Fruit fly (Drosophila melanogaster) whole organism, embryonic: ENCODE data around the gene boil.

Experiments used
- Asciz ChIP-seq: fragments of 200-800 bp; sonication (Bioruptor generic); optimal IDR thresholded peaks from 2 replicates; lab custom pipeline; 2017; ENCODE audit warnings: missing biosample characterization, mild to moderate bottlenecking, missing genetic modification characterization, missing genetic modification reagents
- Atf-2 ChIP-seq: fragments of 200-800 bp; sonication (Bioruptor generic); optimal IDR thresholded peaks from 2 replicates; lab custom pipeline; 2016; ENCODE audit warnings: missing biosample characterization, missing genetic modification characterization
- CG10147 ChIP-seq: fragments of 200-800 bp; sonication (Bioruptor generic); optimal IDR thresholded peaks from 2 replicates; lab custom pipeline; 2019; ENCODE audit warnings: missing biosample characterization, mild to moderate bottlenecking, missing genetic modification characterization, moderate library complexity
- CG10267 ChIP-seq: fragments of 200-800 bp; sonication (Bioruptor generic); optimal IDR thresholded peaks from 2 replicates; lab custom pipeline; 2018; ENCODE audit warnings: missing biosample characterization, mild to moderate bottlenecking, missing genetic modification characterization, moderate library complexity
- CG11398 ChIP-seq: fragments of 200-800 bp; sonication (Bioruptor generic); optimal IDR thresholded peaks from 2 replicates; lab custom pipeline; 2016; ENCODE audit warnings: missing biosample characterization, missing genetic modification characterization
- CG1233 ChIP-seq: fragments of 200-800 bp; sonication (Bioruptor generic); optimal IDR thresholded peaks from 4 replicates; lab custom pipeline; 2018; ENCODE audit warnings: missing biosample characterization, mild to moderate bottlenecking, missing genetic modification characterization
- CG14050 ChIP-seq: fragments of 200-800 bp; sonication (Bioruptor generic); IDR thresholded peaks from 3 replicates; pipeline ENCODE4 v1.3.6; 2022; ENCODE audit warnings: missing biosample characterization, missing genetic modification characterization
- CG14441 ChIP-seq: fragments of 200-800 bp; sonication (Bioruptor generic); IDR thresholded peaks from 2 replicates; pipeline ENCODE4 v1.3.6; 2022; ENCODE audit warnings: missing biosample characterization, missing genetic modification characterization
- CG15011 ChIP-seq: fragments of 200-800 bp; sonication (Bioruptor generic); optimal IDR thresholded peaks from 3 replicates; lab custom pipeline; 2018; ENCODE audit warnings: missing biosample characterization, mild to moderate bottlenecking, missing genetic modification characterization
- CG15514 ChIP-seq: fragments of 200-800 bp; sonication (Bioruptor generic); optimal IDR thresholded peaks from 3 replicates; lab custom pipeline; 2017; ENCODE audit warnings: missing biosample characterization, missing genetic modification characterization, mild to moderate bottlenecking, moderate library complexity, missing genetic modification reagents
- CG16815 ChIP-seq: fragments of 200-800 bp; sonication (Bioruptor generic); optimal IDR thresholded peaks from 3 replicates; lab custom pipeline; 2017; ENCODE audit warnings: missing biosample characterization, mild to moderate bottlenecking, missing genetic modification characterization
- CG18011 ChIP-seq: fragments of 200-800 bp; sonication (Bioruptor generic); optimal IDR thresholded peaks from 2 replicates; lab custom pipeline; 2017; ENCODE audit warnings: missing biosample characterization, missing genetic modification characterization, mild to moderate bottlenecking, moderate library complexity, missing genotype
- CG18599 ChIP-seq: fragments of 200-800 bp; sonication (Bioruptor generic); optimal IDR thresholded peaks from 3 replicates; lab custom pipeline; 2017; ENCODE audit warnings: missing biosample characterization, missing genetic modification characterization, mild to moderate bottlenecking, moderate library complexity, missing genetic modification reagents
- CG2199 ChIP-seq: fragments of 200-800 bp; sonication (Bioruptor generic); IDR thresholded peaks from 3 replicates; pipeline ENCODE4 v1.3.6; 2022; ENCODE audit warnings: missing biosample characterization, missing genetic modification characterization
- CG3065 ChIP-seq: fragments of 200-800 bp; sonication (Bioruptor generic); optimal IDR thresholded peaks from 2 replicates; lab custom pipeline; 2016; ENCODE audit warnings: missing biosample characterization, missing genetic modification characterization
- CG31441 ChIP-seq: fragments of 200-800 bp; sonication (Bioruptor generic); IDR thresholded peaks from 2 replicates; pipeline ENCODE4 v1.3.6; 2022; ENCODE audit warnings: missing biosample characterization, missing genetic modification characterization
- CG34376 ChIP-seq: fragments of 200-800 bp; sonication (Bioruptor generic); optimal IDR thresholded peaks from 2 replicates; lab custom pipeline; 2018; ENCODE audit warnings: missing biosample characterization, mild to moderate bottlenecking, missing genetic modification characterization
- CG6765 ChIP-seq: fragments of 200-800 bp; sonication (Bioruptor generic); optimal IDR thresholded peaks from 3 replicates; lab custom pipeline; 2017; ENCODE audit warnings: missing biosample characterization, mild to moderate bottlenecking, missing genetic modification characterization
- CG7987 ChIP-seq: fragments of 200-800 bp; sonication (Bioruptor generic); optimal IDR thresholded peaks from 2 replicates; lab custom pipeline; 2018; ENCODE audit warnings: missing biosample characterization, mild to moderate bottlenecking, missing genetic modification characterization, moderate library complexity
- CG8089 ChIP-seq: fragments of 200-800 bp; sonication (Bioruptor generic); optimal IDR thresholded peaks from 3 replicates; lab custom pipeline; 2016; ENCODE audit warnings: missing biosample characterization, missing genetic modification characterization
- CoRest ChIP-seq: fragments of 200-800 bp; sonication (Bioruptor generic); optimal IDR thresholded peaks from 3 replicates; lab custom pipeline; 2018; ENCODE audit warnings: missing biosample characterization, mild to moderate bottlenecking, missing genetic modification characterization, moderate library complexity
- Dbx ChIP-seq: fragments of 200-800 bp; sonication (Bioruptor generic); IDR thresholded peaks from 3 replicates; pipeline ENCODE4 v1.3.6; 2022; ENCODE audit warnings: missing biosample characterization, missing genetic modification characterization
- Doc3 ChIP-seq: fragments of 200-800 bp; sonication (Bioruptor generic); IDR thresholded peaks from 3 replicates; pipeline ENCODE4 v1.3.6; 2022; ENCODE audit warnings: missing biosample characterization, missing genetic modification characterization; ENCODE audit not compliant: partially characterized antibody
- HLH3B ChIP-seq: fragments of 200-800 bp; sonication (Bioruptor generic); IDR thresholded peaks from 2 replicates; pipeline ENCODE4 v1.3.6; 2022; ENCODE audit warnings: missing biosample characterization, missing genetic modification characterization
- Hey ChIP-seq: fragments of 200-800 bp; sonication (Bioruptor generic); optimal IDR thresholded peaks from 3 replicates; lab custom pipeline; 2018; ENCODE audit warnings: missing biosample characterization, mild to moderate bottlenecking, missing genetic modification characterization
- Hmx ChIP-seq: fragments of 200-800 bp; sonication (Bioruptor generic); optimal IDR thresholded peaks from 2 replicates; lab custom pipeline; 2016; ENCODE audit warnings: missing biosample characterization, missing genetic modification characterization
- Mes4 ChIP-seq: fragments of 200-800 bp; sonication (Bioruptor generic); optimal IDR thresholded peaks from 2 replicates; lab custom pipeline; 2016; ENCODE audit warnings: missing biosample characterization, missing genetic modification characterization
- Side ChIP-seq: fragments of 200-800 bp; sonication (Bioruptor generic); optimal IDR thresholded peaks from 2 replicates; lab custom pipeline; 2016; ENCODE audit warnings: missing biosample characterization, missing genetic modification characterization
- Ssrp ChIP-seq: fragments of 200-800 bp; sonication (Bioruptor generic); optimal IDR thresholded peaks from 2 replicates; lab custom pipeline; 2018; ENCODE audit warnings: missing biosample characterization, mild to moderate bottlenecking, missing genetic modification characterization, moderate library complexity
- ase ChIP-seq: fragments of 200-800 bp; sonication (Bioruptor generic); IDR thresholded peaks from 3 replicates; pipeline ENCODE4 v1.3.6; 2022; ENCODE audit warnings: missing biosample characterization, missing genetic modification characterization
- bigmax ChIP-seq: fragments of 200-800 bp; sonication (Bioruptor generic); optimal IDR thresholded peaks from 2 replicates; lab custom pipeline; 2018; ENCODE audit warnings: missing biosample characterization, mild to moderate bottlenecking, missing genetic modification characterization
- btn ChIP-seq: fragments of 200-800 bp; sonication (Bioruptor generic); optimal IDR thresholded peaks from 2 replicates; lab custom pipeline; 2016; ENCODE audit warnings: missing biosample characterization, missing genetic modification characterization
- dmrt99B ChIP-seq: fragments of 200-800 bp; sonication (Bioruptor generic); optimal IDR thresholded peaks from 2 replicates; lab custom pipeline; 2018; ENCODE audit warnings: missing biosample characterization, mild to moderate bottlenecking, missing genetic modification characterization, moderate library complexity
- fd96Cb ChIP-seq: fragments of 200-800 bp; sonication (Bioruptor generic); optimal IDR thresholded peaks from 2 replicates; lab custom pipeline; 2018; ENCODE audit warnings: missing biosample characterization, mild to moderate bottlenecking, missing genetic modification characterization, moderate library complexity
- gem ChIP-seq: fragments of 200-800 bp; sonication (Bioruptor generic); optimal IDR thresholded peaks from 2 replicates; lab custom pipeline; 2019; ENCODE audit warnings: missing biosample characterization, mild to moderate bottlenecking, missing genetic modification characterization, moderate library complexity
- grau ChIP-seq: fragments of 200-800 bp; optimal IDR thresholded peaks from 3 replicates; lab custom pipeline; 2019; ENCODE audit warnings: missing biosample characterization, mild to moderate bottlenecking, missing genetic modification characterization, moderate library complexity
- gsb ChIP-seq: fragments of 200-800 bp; sonication (Bioruptor generic); IDR thresholded peaks from 2 replicates; pipeline ENCODE4 v1.3.6; 2022; ENCODE audit warnings: missing biosample characterization, missing genetic modification characterization
- onecut ChIP-seq: fragments of 200-800 bp; sonication (Bioruptor generic); IDR thresholded peaks from 2 replicates; pipeline ENCODE4 v1.3.6; 2022; ENCODE audit warnings: missing biosample characterization, missing genetic modification characterization
- p53 ChIP-seq: fragments of 200-800 bp; sonication (Bioruptor generic); optimal IDR thresholded peaks from 2 replicates; lab custom pipeline; 2016; ENCODE audit warnings: missing biosample characterization, missing genetic modification characterization
- pfk ChIP-seq: fragments of 200-800 bp; sonication (Bioruptor generic); optimal IDR thresholded peaks from 2 replicates; lab custom pipeline; 2018; ENCODE audit warnings: missing biosample characterization, mild to moderate bottlenecking, missing genetic modification characterization, moderate library complexity
- row ChIP-seq: fragments of 200-800 bp; sonication (Bioruptor generic); IDR thresholded peaks from 3 replicates; pipeline ENCODE4 v1.3.6; 2022; ENCODE audit warnings: missing biosample characterization, missing genetic modification characterization
- sc ChIP-seq, 3 experiments: fragments of >200 bp in 2 of 3; fragments of 200-800 bp in 1 of 3; sonication (Bioruptor generic) in 1 of 3; optimal IDR thresholded peaks; 2 replicates in 2 of 3; 3 replicates in 1 of 3; lab custom pipeline; 2017; ENCODE audit warnings: mild to moderate bottlenecking in 1 of 3, missing biosample characterization in 1 of 3, missing genetic modification characterization in 1 of 3, missing genetic modification reagents in 1 of 3
- so ChIP-seq: fragments of 200-800 bp; sonication (Bioruptor generic); IDR thresholded peaks from 3 replicates; pipeline ENCODE4 v1.3.6; 2022; ENCODE audit warnings: missing biosample characterization, missing genetic modification characterization
- tap ChIP-seq: fragments of 200-800 bp; optimal IDR thresholded peaks from 3 replicates; lab custom pipeline; 2019; ENCODE audit warnings: missing biosample characterization, mild to moderate bottlenecking, missing genetic modification characterization, moderate library complexity
- tin ChIP-seq: fragments of 200-800 bp; sonication (Bioruptor generic); optimal IDR thresholded peaks from 3 replicates; lab custom pipeline; 2016; ENCODE audit warnings: missing biosample characterization, missing genetic modification characterization
- trh ChIP-seq: fragments of 200-800 bp; sonication (Bioruptor generic); optimal IDR thresholded peaks from 2 replicates; lab custom pipeline; 2016; ENCODE audit warnings: missing biosample characterization, missing genetic modification characterization
- tup ChIP-seq: fragments of 200-800 bp; sonication (Bioruptor generic); optimal IDR thresholded peaks from 2 replicates; lab custom pipeline; 2016; ENCODE audit warnings: missing biosample characterization, mild to moderate bottlenecking, missing genetic modification characterization, moderate library complexity
- z ChIP-seq: fragments of 200-800 bp; sonication (Bioruptor generic); IDR thresholded peaks from 3 replicates; pipeline ENCODE4 v1.3.6; 2022; ENCODE audit warnings: missing biosample characterization, missing genetic modification characterization

boil gene

DNA sequence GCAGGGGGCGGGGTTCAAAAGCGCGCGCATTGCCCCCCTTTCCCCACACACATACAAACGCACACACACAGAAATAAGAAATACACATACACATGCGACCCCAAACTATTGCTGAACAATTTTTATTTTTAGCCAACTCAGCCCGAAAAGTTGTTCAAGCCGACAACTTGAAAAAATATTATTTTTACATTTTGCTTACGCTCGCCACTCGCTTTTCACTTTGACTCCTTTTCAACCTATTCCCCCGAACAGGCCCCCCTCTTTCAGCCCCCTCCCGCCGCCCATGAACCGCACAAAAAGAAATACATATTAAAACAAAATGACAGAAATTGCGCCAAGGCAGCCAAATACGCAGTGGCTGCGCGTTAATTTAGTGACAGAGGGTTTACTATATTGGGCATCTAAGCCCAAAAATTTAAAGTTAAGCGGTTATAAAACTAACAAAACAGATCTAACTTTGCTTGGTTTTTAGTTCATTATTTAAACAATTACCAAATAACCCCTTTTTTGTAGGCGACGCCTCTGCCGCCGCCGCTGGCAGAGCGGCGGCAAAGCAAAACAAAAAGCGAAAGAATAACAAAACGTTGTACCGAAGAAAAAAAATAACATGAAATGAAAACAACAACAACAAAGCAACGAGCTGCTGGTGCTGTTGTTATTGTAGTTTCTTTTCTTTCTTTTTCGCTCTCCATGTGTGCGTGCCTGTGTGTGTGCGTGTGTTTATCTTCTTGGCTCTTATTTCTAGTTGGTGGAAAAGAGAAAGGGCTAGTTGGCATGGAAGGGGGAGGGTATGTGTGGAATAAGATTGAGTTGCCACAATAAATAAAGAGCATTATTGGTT lies 34.7 kb downstream of the boil start (continued):
- TF ChIP-seq fd96Cb (tag; lab: Kevin White, UChicago) (peak; percentile 100), z (GFP tag; lab: Robert Waterston, UW) (peak; percentile 87), CG16815 (GFP tag; lab: Kevin White, UChicago) (peak; percentile 100), ase (GFP tag; lab: Robert Waterston, UW) (peak; percentile 100), Side (GFP tag; lab: Kevin White, UChicago) (peak; percentile 100), onecut (GFP tag; lab: Robert Waterston, UW) (peak; percentile 99), grau (peak; percentile 100), btn (GFP tag; lab: Kevin White, UChicago) (peak; percentile 99), CG7987 (peak; percentile 99), CG10267 (peak; percentile 99), HLH3B (peak; percentile 100), CG15011 (peak; percentile 100), dmrt99B (peak; percentile 100), CG14441 (GFP tag; lab: Robert Waterston, UW) (peak; percentile 100), Hey (peak; percentile 98), CG18599 (peak; percentile 100), tap (peak; percentile 100), Asciz (peak; percentile 100), so (GFP tag; lab: Robert Waterston, UW) (peak; percentile 100), CG2199 (peak; percentile 100), Atf-2 (GFP tag; lab: Kevin White, UChicago) (peak; percentile 99), CoRest (peak; percentile 100), CG15514 (GFP tag; lab: Kevin White, UChicago) (peak; percentile 96), bigmax (GFP tag; lab: Kevin White, UChicago) (peak; percentile 87), CG6765 (peak; percentile 100), tup (GFP tag; lab: Kevin White, UChicago) (peak; percentile 99), CG3065 (GFP tag; lab: Kevin White, UChicago) (peak; percentile 99), CG8089 (GFP tag; lab: Kevin White, UChicago) (peak; percentile 99), CG11398 (GFP tag; lab: Kevin White, UChicago) (peak; percentile 99), CG10147 (GFP tag; lab: Kevin White, UChicago) (peak; percentile 100), Dbx (GFP tag; lab: Robert Waterston, UW) (peak; percentile 100), sc (optimal IDR thresholded peaks at IDR 0.05; lab: Kevin White, UChicago) (no peak), sc (GFP tag; optimal IDR thresholded peaks at IDR 0.05; lab: Kevin White, UChicago) (peak; percentile 99), CG18011 (GFP tag; lab: Kevin White, UChicago) (peak; percentile 94), pfk (GFP tag; lab: Kevin White, UChicago) (peak; percentile 77), gsb (GFP tag; lab: Robert Waterston, UW) (peak; percentile 99), tin (GFP tag; lab: Kevin White, UChicago) (peak; percentile 100), CG14050 (peak; percentile 100), Ssrp (peak; percentile 100), CG34376 (peak; percentile 100), Hmx (peak; percentile 98), row (GFP tag; lab: Robert Waterston, UW) (peak; percentile 100), Doc3 (GFP tag; lab: Robert Waterston, UW) (no peak), trh (GFP tag; lab: Kevin White, UChicago) (peak; percentile 99), CG31441 (GFP tag; lab: Robert Waterston, UW) (peak; percentile 100), p53 (peak; percentile 98), gem (tag; lab: Kevin White, UChicago) (peak; percentile 100), Mes4 (peak; percentile 99), CG1233 (GFP tag; lab: Kevin White, UChicago) (peak; percentile 100)
